Fruit fly (Drosophila melanogaster) whole organism, embryonic: Measurements from ENCODE around the gene CG34303.

Experiments used
- CG16779 ChIP-seq: fragments of 200-800 bp; sonication (Bioruptor generic); IDR thresholded peaks from 2 replicates; pipeline ENCODE4 v1.3.6; 2022; ENCODE audit warnings: missing biosample characterization, missing genetic modification characterization
- CG32767 ChIP-seq: fragments of 200-800 bp; sonication (Bioruptor generic); IDR thresholded peaks from 2 replicates; pipeline ENCODE4 v1.3.6; 2022; ENCODE audit warnings: missing biosample characterization, missing genetic modification characterization
- abd-A ChIP-seq: fragments of 200-800 bp; sonication (Bioruptor generic); optimal IDR thresholded peaks from 3 replicates; lab custom pipeline; 2019; ENCODE audit warnings: missing biosample characterization, mild to moderate bottlenecking, missing genetic modification characterization, moderate library complexity
- crol ChIP-seq: fragments of 200-800 bp; sonication (Bioruptor generic); IDR thresholded peaks from 2 replicates; pipeline ENCODE4 v1.3.6; 2022; ENCODE audit warnings: missing biosample characterization, missing genetic modification characterization
- ind ChIP-seq: fragments of 200-800 bp; sonication (Bioruptor generic); optimal IDR thresholded peaks from 3 replicates; lab custom pipeline; 2016; ENCODE audit warnings: missing biosample characterization, missing genetic modification characterization
- nau ChIP-seq: fragments of 200-800 bp; sonication (Bioruptor generic); optimal IDR thresholded peaks from 3 replicates; lab custom pipeline; 2017; ENCODE audit warnings: missing biosample characterization, mild to moderate bottlenecking, missing genetic modification characterization, missing genetic modification reagents

dm6 chr3R:10113746-10114145, 37.9 kb downstream of the CG34303 start:
- TF ChIP-seq nau (GFP tag; lab: Kevin White, UChicago) (no peak), abd-A (tag; lab: Kevin White, UChicago) (no peak), ind (GFP tag; lab: Kevin White, UChicago) (no peak), CG16779 (GFP tag; lab: Robert Waterston, UW) (no peak), crol (no peak), CG32767 (GFP tag; lab: Robert Waterston, UW) (no peak)
